Worm (Caenorhabditis elegans) whole organism, mixed stage, embryonic: ENCODE data around the gene F22B3.10.

Source experiments
- blmp-1 ChIP-seq: fragments of 150-350 bp; optimal IDR thresholded peaks from 2 replicates; lab custom pipeline; 2014; ENCODE audit warnings: missing biosample characterization, missing genetic modification characterization
- elt-1 ChIP-seq: sonication (generic microtip); optimal IDR thresholded peaks from 2 replicates; lab custom pipeline; 2017; ENCODE audit warnings: missing genetic modification characterization, mild to moderate bottlenecking, missing compliant biosample characterization, antibody characterized with exemption, moderate library complexity, borderline replicate concordance; ENCODE audit not compliant: insufficient read depth

- no peak for TF ChIP-seq elt-1
- no peak for TF ChIP-seq blmp-1 (tag; lab: Kevin White, UChicago)
Measured at ce11 chrIV:11452928-11453327, 38.1 kb upstream of the F22B3.10 start.
